Fruit fly (Drosophila melanogaster): ENCODE results near the gene DIP-iota.

The DIP-iota gene

dm6 chr2L:6612477-6613004 lies 9.0 kb downstream of the DIP-iota start (continued):
- TF ChIP-seq CG9932 (GFP tag; IDR thresholded peaks at IDR 0.05) (peak; percentile 100), Neu2 (GFP tag; optimal IDR thresholded peaks at IDR 0.05; ENCODE audit: borderline replicate concordance) (peak; percentile 99), lab (GFP tag; optimal IDR thresholded peaks at IDR 0.05) (peak; percentile 100), CG4707 (GFP tag; optimal IDR thresholded peaks at IDR 0.05) (peak; percentile 99), Hey (tag; optimal IDR thresholded peaks at IDR 0.05) (peak; percentile 100)

dm6 chr2L:6611374-6612005 lies 10.0 kb downstream of the DIP-iota start:
- TF ChIP-seq CG43689 (GFP tag; IDR thresholded peaks at IDR 0.05): no peak
- no peak for TF ChIP-seq dm (GFP tag; optimal IDR thresholded peaks at IDR 0.05)
- TF ChIP-seq CG18619 (GFP tag; optimal IDR thresholded peaks at IDR 0.05): no peak
- TF ChIP-seq Dfd (GFP tag; optimal IDR thresholded peaks at IDR 0.05): no peak
- TF ChIP-seq CG1529 (GFP tag; optimal IDR thresholded peaks at IDR 0.05): no peak
- TF ChIP-seq CG31224 (GFP tag; IDR thresholded peaks at IDR 0.05): 0 out of 2 replicates have a peak, but pooled peaks have one; percentile 13
- TF ChIP-seq trh (GFP tag; optimal IDR thresholded peaks at IDR 0.05): no peak
- TF ChIP-seq CG18262 (tag; optimal IDR thresholded peaks at IDR 0.05): peak; percentile 26
- no peak for TF ChIP-seq Hsf (GFP tag; optimal IDR thresholded peaks at IDR 0.05)
- no peak for TF ChIP-seq Xbp1 (GFP tag; optimal IDR thresholded peaks at IDR 0.05)
- TF ChIP-seq nom (GFP tag; optimal IDR thresholded peaks at IDR 0.05): no peak
- no peak for TF ChIP-seq CG7786 (GFP tag; optimal IDR thresholded peaks at IDR 0.05)
- no peak for TF ChIP-seq vnd (GFP tag; IDR thresholded peaks at IDR 0.05; ENCODE audit: partially characterized antibody)
- TF ChIP-seq CG5953 (GFP tag; IDR thresholded peaks at IDR 0.05): no peak
- TF ChIP-seq CG9215 (GFP tag; IDR thresholded peaks at IDR 0.05): no peak
- TF ChIP-seq CG12219 (GFP tag; optimal IDR thresholded peaks at IDR 0.05): no peak
- TF ChIP-seq TFAM (GFP tag; optimal IDR thresholded peaks at IDR 0.05): no peak
- no peak for TF ChIP-seq HLH54F (GFP tag; optimal IDR thresholded peaks at IDR 0.05)
- no peak for TF ChIP-seq CG31388 (GFP tag; optimal IDR thresholded peaks at IDR 0.05)
- no peak for TF ChIP-seq ATbp (GFP tag; optimal IDR thresholded peaks at IDR 0.05)
- peak; percentile 39 for TF ChIP-seq unpg (GFP tag; optimal IDR thresholded peaks at IDR 0.05)
- no peak for TF ChIP-seq B-H1 (GFP tag; IDR thresholded peaks at IDR 0.05)
- TF ChIP-seq CG15011 (GFP tag; optimal IDR thresholded peaks at IDR 0.05): no peak
- TF ChIP-seq cg (GFP tag; optimal IDR thresholded peaks at IDR 0.05): peak; percentile 58
- no peak for TF ChIP-seq CG10543 (GFP tag; optimal IDR thresholded peaks at IDR 0.05)
- no peak for TF ChIP-seq B-H2 (GFP tag; optimal IDR thresholded peaks at IDR 0.05)
- peak; percentile 61 for TF ChIP-seq crol (GFP tag; IDR thresholded peaks at IDR 0.05)
- TF ChIP-seq tgo (GFP tag; IDR thresholded peaks at IDR 0.05): no peak
- no peak for TF ChIP-seq CG4404 (GFP tag; IDR thresholded peaks at IDR 0.05)
- TF ChIP-seq CG10366 (GFP tag; IDR thresholded peaks at IDR 0.05): no peak
- TF ChIP-seq CG30403 (GFP tag; optimal IDR thresholded peaks at IDR 0.05): peak; percentile 19
- TF ChIP-seq CG13624 (GFP tag; optimal IDR thresholded peaks at IDR 0.05): no peak
- no peak for TF ChIP-seq Neu2 (GFP tag; optimal IDR thresholded peaks at IDR 0.05; ENCODE audit: borderline replicate concordance)
- no peak for TF ChIP-seq Fer2 (tag; optimal IDR thresholded peaks at IDR 0.05)
- no peak for TF ChIP-seq Bteb2 (GFP tag; optimal IDR thresholded peaks at IDR 0.05)
- TF ChIP-seq CG33213 (GFP tag; optimal IDR thresholded peaks at IDR 0.05): no peak
- TF ChIP-seq CG17612 (GFP tag; IDR thresholded peaks at IDR 0.05): no peak
- TF ChIP-seq nerfin-1 (tag; optimal IDR thresholded peaks at IDR 0.05): no peak
- no peak for TF ChIP-seq CG10267 (tag; optimal IDR thresholded peaks at IDR 0.05)
- no peak for TF ChIP-seq klu (GFP tag; IDR thresholded peaks at IDR 0.05)
- TF ChIP-seq CG7556 (GFP tag; optimal IDR thresholded peaks at IDR 0.05): no peak
- TF ChIP-seq Ets97D (GFP tag; optimal IDR thresholded peaks at IDR 0.05): no peak
- TF ChIP-seq row (GFP tag; IDR thresholded peaks at IDR 0.05): peak; percentile 38; the same call in 1 of the 3 replicates
- no peak for TF ChIP-seq dpn (GFP tag; optimal IDR thresholded peaks at IDR 0.05)
